Worm (Caenorhabditis elegans): Measurements from ENCODE around the gene E02C12.9.

DNA sequence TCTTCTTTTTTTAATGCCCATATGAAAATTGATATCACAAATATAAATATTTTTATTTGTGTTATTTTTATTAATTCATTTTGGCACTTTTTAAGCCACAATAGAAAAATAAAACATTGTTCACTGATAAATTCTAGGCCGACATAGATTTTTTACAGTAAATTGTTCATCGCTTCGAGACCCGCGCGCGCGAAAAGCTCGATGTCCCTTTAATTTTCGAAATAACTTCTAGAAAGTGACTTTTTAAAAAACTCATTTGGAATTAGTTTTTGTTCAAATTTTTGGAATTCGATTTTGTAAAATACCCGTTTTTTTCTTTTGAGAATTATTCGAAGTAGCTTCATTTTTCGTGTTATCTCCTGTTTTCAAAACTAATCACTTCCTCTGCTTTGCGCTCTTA lies 9.1 kb upstream of the E02C12.9 start:
- TF ChIP-seq ces-1 (GFP tag; optimal IDR thresholded peaks at IDR 0.05), result no peak
- TF ChIP-seq fkh-10 (GFP tag; optimal IDR thresholded peaks at IDR 0.05), result no peak
- no peak for TF ChIP-seq aly-2 (tag; optimal IDR thresholded peaks at IDR 0.05)
- no peak for TF ChIP-seq mdl-1 (tag; optimal IDR thresholded peaks at IDR 0.05)
- TF ChIP-seq mxl-3 (GFP tag; optimal IDR thresholded peaks at IDR 0.05), result no peak
- no peak for TF ChIP-seq spr-1 (tag; optimal IDR thresholded peaks at IDR 0.05)
- no peak for TF ChIP-seq ceh-44 (GFP tag; IDR thresholded peaks at IDR 0.05)
- TF ChIP-seq ztf-11 (tag; optimal IDR thresholded peaks at IDR 0.05), result no peak
- TF ChIP-seq dpl-1 (GFP tag; optimal IDR thresholded peaks at IDR 0.05), result no peak
- no peak for TF ChIP-seq lsy-2 (tag; optimal IDR thresholded peaks at IDR 0.05)
- TF ChIP-seq ZK546.5 (tag; optimal IDR thresholded peaks at IDR 0.05), result no peak
- no peak for TF ChIP-seq unc-62 (GFP tag; optimal IDR thresholded peaks at IDR 0.05 in 1 of 2)
- TF ChIP-seq unc-62 (tag; optimal IDR thresholded peaks at IDR 0.05), result no peak

Measured in whole organism, L4 larva.